Fruit fly (Drosophila melanogaster) whole organism, embryonic: ENCODE data around the gene CG44040.
A peak's percentile ranks its signal among the peaks of the same experiment; 100 is the strongest.

Experiments
- Asciz ChIP-seq: fragments of 200-800 bp; sonication (Bioruptor generic); optimal IDR thresholded peaks from 2 replicates; lab custom pipeline; 2017; ENCODE audit warnings: missing biosample characterization, mild to moderate bottlenecking, missing genetic modification characterization, missing genetic modification reagents
- BEAF-32 ChIP-seq: fragments of 200-800 bp; sonication (Bioruptor generic); optimal IDR thresholded peaks from 3 replicates; lab custom pipeline; 2017; ENCODE audit warnings: missing biosample characterization, missing genetic modification characterization, mild to moderate bottlenecking, moderate library complexity, missing genetic modification reagents
- CG10209 ChIP-seq: fragments of 200-800 bp; sonication (Bioruptor generic); optimal IDR thresholded peaks from 3 replicates; lab custom pipeline; 2017; ENCODE audit warnings: missing biosample characterization, mild to moderate bottlenecking, missing genetic modification characterization, missing genetic modification reagents
- CG10366 ChIP-seq: fragments of 200-800 bp; sonication (Bioruptor generic); IDR thresholded peaks from 2 replicates; pipeline ENCODE4 v1.3.6; 2022; ENCODE audit warnings: missing biosample characterization, missing genetic modification characterization
- CG10462 ChIP-seq: fragments of 200-800 bp; sonication (Bioruptor generic); optimal IDR thresholded peaks from 2 replicates; lab custom pipeline; 2016; ENCODE audit warnings: missing biosample characterization, missing genetic modification characterization
- CG10543 ChIP-seq: fragments of 200-800 bp; sonication (Bioruptor generic); optimal IDR thresholded peaks from 3 replicates; lab custom pipeline; 2017; ENCODE audit warnings: missing biosample characterization, mild to moderate bottlenecking, missing genetic modification characterization, moderate library complexity
- CG10565 ChIP-seq: fragments of 200-800 bp; sonication (Bioruptor generic); optimal IDR thresholded peaks from 3 replicates; lab custom pipeline; 2016; ENCODE audit warnings: missing biosample characterization, mild to moderate bottlenecking, missing genetic modification characterization
- CG11696 ChIP-seq: fragments of 200-800 bp; sonication (Bioruptor generic); IDR thresholded peaks from 2 replicates; pipeline ENCODE4 v1.3.6; 2022; ENCODE audit warnings: missing biosample characterization, missing genetic modification characterization
- CG12155 ChIP-seq: fragments of 200-800 bp; sonication (Bioruptor generic); optimal IDR thresholded peaks from 3 replicates; lab custom pipeline; 2016; ENCODE audit warnings: missing biosample characterization, missing genetic modification characterization
- CG12659 ChIP-seq: fragments of 200-800 bp; sonication (Bioruptor generic); optimal IDR thresholded peaks from 3 replicates; lab custom pipeline; 2017; ENCODE audit warnings: mild to moderate bottlenecking, missing biosample characterization, missing genetic modification reagents, missing genetic modification characterization
- CG12744 ChIP-seq: fragments of 200-800 bp; sonication (Bioruptor generic); optimal IDR thresholded peaks from 2 replicates; lab custom pipeline; 2016; ENCODE audit warnings: missing biosample characterization, missing genetic modification characterization
- CG14710 ChIP-seq: fragments of 200-800 bp; sonication (Bioruptor generic); optimal IDR thresholded peaks from 3 replicates; lab custom pipeline; 2019; ENCODE audit warnings: missing biosample characterization, mild to moderate bottlenecking, missing genetic modification characterization, moderate library complexity
- CG3995 ChIP-seq: fragments of 200-800 bp; sonication (Bioruptor generic); optimal IDR thresholded peaks from 3 replicates; lab custom pipeline; 2016; ENCODE audit warnings: missing biosample characterization, missing genetic modification characterization
- CG5953 ChIP-seq: fragments of 200-800 bp; sonication (Bioruptor generic); IDR thresholded peaks from 2 replicates; pipeline ENCODE4 v1.3.6; 2022; ENCODE audit warnings: missing biosample characterization, missing genetic modification characterization
- CG6654 ChIP-seq: fragments of 200-800 bp; sonication (Bioruptor generic); optimal IDR thresholded peaks from 2 replicates; lab custom pipeline; 2017; ENCODE audit warnings: missing biosample characterization, mild to moderate bottlenecking, missing genetic modification characterization
- CTCF ChIP-seq: fragments of 200-800 bp; sonication (Bioruptor generic); optimal IDR thresholded peaks from 2 replicates; lab custom pipeline; 2017; ENCODE audit warnings: missing biosample characterization, mild to moderate bottlenecking, missing genetic modification characterization, moderate library complexity
- CoRest ChIP-seq: fragments of 200-800 bp; sonication (Bioruptor generic); optimal IDR thresholded peaks from 3 replicates; lab custom pipeline; 2018; ENCODE audit warnings: missing biosample characterization, mild to moderate bottlenecking, missing genetic modification characterization, moderate library complexity
- D19A ChIP-seq: fragments of 200-800 bp; optimal IDR thresholded peaks from 3 replicates; lab custom pipeline; 2019; ENCODE audit warnings: missing biosample characterization, mild to moderate bottlenecking, missing genetic modification characterization, moderate library complexity
- Dad ChIP-seq: fragments of 200-800 bp; sonication (Bioruptor generic); optimal IDR thresholded peaks from 3 replicates; lab custom pipeline; 2016; ENCODE audit warnings: missing biosample characterization, missing genetic modification characterization
- Dbx ChIP-seq: fragments of 200-800 bp; sonication (Bioruptor generic); IDR thresholded peaks from 3 replicates; pipeline ENCODE4 v1.3.6; 2022; ENCODE audit warnings: missing biosample characterization, missing genetic modification characterization
- Dll ChIP-seq: fragments of 200-800 bp; sonication (Bioruptor generic); IDR thresholded peaks from 4 replicates; pipeline ENCODE4 v1.3.6; 2022; ENCODE audit warnings: missing biosample characterization, missing genetic modification characterization; ENCODE audit not compliant: partially characterized antibody
- Ets65A ChIP-seq: fragments of 200-800 bp; sonication (Bioruptor generic); peaks from one replicate; lab custom pipeline; 2016; ENCODE audit warnings: missing biosample characterization, missing genetic modification characterization
- HHEX ChIP-seq: fragments of 200-800 bp; sonication (Bioruptor generic); optimal IDR thresholded peaks from 3 replicates; lab custom pipeline; 2017; ENCODE audit warnings: missing biosample characterization, mild to moderate bottlenecking, missing genetic modification characterization, missing genetic modification reagents
- Hmr ChIP-seq: fragments of 200-800 bp; sonication (Bioruptor generic); optimal IDR thresholded peaks from 3 replicates; lab custom pipeline; 2017; ENCODE audit warnings: mild to moderate bottlenecking, missing biosample characterization, missing genetic modification reagents, missing genetic modification characterization
- Hr39 ChIP-seq: fragments of >200 bp; optimal IDR thresholded peaks from 2 replicates; lab custom pipeline; 2017
- Hr51 ChIP-seq, 2 experiments: fragments of 200-800 bp; sonication (Bioruptor generic); optimal IDR thresholded peaks; 2 replicates in 1 of 2; 3 replicates in 1 of 2; lab custom pipeline; 2016 to 2018; ENCODE audit warnings: missing biosample characterization in 2 of 2, missing genetic modification characterization in 2 of 2, mild to moderate bottlenecking in 1 of 2, moderate library complexity in 1 of 2
- Rfx ChIP-seq: fragments of 200-800 bp; sonication (Bioruptor generic); IDR thresholded peaks from 2 replicates; pipeline ENCODE4 v1.3.6; 2022; ENCODE audit warnings: missing biosample characterization, missing genetic modification characterization
- Sox102F ChIP-seq: fragments of 200-800 bp; sonication (Bioruptor generic); optimal IDR thresholded peaks from 2 replicates; lab custom pipeline; 2018; ENCODE audit warnings: missing biosample characterization, mild to moderate bottlenecking, missing genetic modification characterization, moderate library complexity
- Xbp1 ChIP-seq: fragments of 200-800 bp; sonication (Bioruptor generic); optimal IDR thresholded peaks from 3 replicates; lab custom pipeline; 2016; ENCODE audit warnings: missing biosample characterization, mild to moderate bottlenecking, missing genetic modification characterization
- ase ChIP-seq: fragments of 200-800 bp; sonication (Bioruptor generic); IDR thresholded peaks from 3 replicates; pipeline ENCODE4 v1.3.6; 2022; ENCODE audit warnings: missing biosample characterization, missing genetic modification characterization
- cg ChIP-seq: fragments of 200-800 bp; sonication (Bioruptor generic); optimal IDR thresholded peaks from 3 replicates; lab custom pipeline; 2019; ENCODE audit warnings: missing biosample characterization, mild to moderate bottlenecking, missing genetic modification characterization, moderate library complexity
- chif ChIP-seq, 2 experiments: fragments of 200-800 bp; sonication (Bioruptor generic); optimal IDR thresholded peaks; 3 replicates each; lab custom pipeline; 2016; ENCODE audit warnings: missing biosample characterization in 2 of 2, missing genetic modification characterization in 2 of 2
- dmrt11E ChIP-seq: fragments of 200-800 bp; sonication (Bioruptor generic); optimal IDR thresholded peaks from 3 replicates; lab custom pipeline; 2018; ENCODE audit warnings: missing biosample characterization, mild to moderate bottlenecking, missing genetic modification characterization, moderate library complexity
- dmrt99B ChIP-seq: fragments of 200-800 bp; sonication (Bioruptor generic); optimal IDR thresholded peaks from 2 replicates; lab custom pipeline; 2018; ENCODE audit warnings: missing biosample characterization, mild to moderate bottlenecking, missing genetic modification characterization, moderate library complexity
- dpn ChIP-seq, 2 experiments: fragments of 200-800 bp; sonication (Bioruptor generic); optimal IDR thresholded peaks; 3 replicates each; lab custom pipeline; 2016; ENCODE audit warnings: missing biosample characterization in 2 of 2, missing genetic modification characterization in 2 of 2
- ewg ChIP-seq: fragments of 200-800 bp; sonication (Bioruptor generic); optimal IDR thresholded peaks from 3 replicates; lab custom pipeline; 2017; ENCODE audit warnings: mild to moderate bottlenecking, missing biosample characterization, missing genetic modification reagents, missing genetic modification characterization
- her ChIP-seq: fragments of 200-800 bp; sonication (Bioruptor generic); optimal IDR thresholded peaks from 2 replicates; lab custom pipeline; 2016; ENCODE audit warnings: missing biosample characterization, missing genetic modification characterization
- kni ChIP-seq: fragments of 200-800 bp; sonication (Bioruptor generic); optimal IDR thresholded peaks from 3 replicates; lab custom pipeline; 2017; ENCODE audit warnings: mild to moderate bottlenecking, missing biosample characterization, missing genetic modification reagents, missing genetic modification characterization
- luna ChIP-seq: fragments of 200-800 bp; sonication (Bioruptor generic); optimal IDR thresholded peaks from 2 replicates; lab custom pipeline; 2016; ENCODE audit warnings: missing biosample characterization, missing genetic modification characterization
- mirr ChIP-seq: fragments of 200-800 bp; sonication (Bioruptor generic); optimal IDR thresholded peaks from 3 replicates; lab custom pipeline; 2018; ENCODE audit warnings: missing biosample characterization, mild to moderate bottlenecking, missing genetic modification characterization
- phol ChIP-seq: fragments of 200-800 bp; sonication (Bioruptor generic); optimal IDR thresholded peaks from 3 replicates; lab custom pipeline; 2018; ENCODE audit warnings: missing biosample characterization, mild to moderate bottlenecking, missing genetic modification characterization, moderate library complexity
- pzg ChIP-seq: fragments of 200-800 bp; sonication (Bioruptor generic); optimal IDR thresholded peaks from 3 replicates; lab custom pipeline; 2018; ENCODE audit warnings: missing biosample characterization, mild to moderate bottlenecking, missing genetic modification characterization, moderate library complexity
- run ChIP-seq: fragments of 200-800 bp; sonication (Bioruptor generic); optimal IDR thresholded peaks from 3 replicates; lab custom pipeline; 2018; ENCODE audit warnings: missing biosample characterization, mild to moderate bottlenecking, missing genetic modification characterization
- sens ChIP-seq: fragments of 200-800 bp; sonication (Bioruptor generic); peaks from one replicate; lab custom pipeline; 2016; ENCODE audit warnings: missing biosample characterization, missing genetic modification characterization
- shn ChIP-seq: fragments of 200-800 bp; sonication (Bioruptor generic); optimal IDR thresholded peaks from 3 replicates; lab custom pipeline; 2016; ENCODE audit warnings: missing biosample characterization, missing genetic modification characterization
- so ChIP-seq: fragments of 200-800 bp; sonication (Bioruptor generic); IDR thresholded peaks from 3 replicates; pipeline ENCODE4 v1.3.6; 2022; ENCODE audit warnings: missing biosample characterization, missing genetic modification characterization
- sqz ChIP-seq: fragments of 200-800 bp; sonication (Bioruptor generic); optimal IDR thresholded peaks from 3 replicates; lab custom pipeline; 2018; ENCODE audit warnings: missing biosample characterization, mild to moderate bottlenecking, missing genetic modification characterization
- stc ChIP-seq: fragments of 200-800 bp; sonication (Bioruptor generic); IDR thresholded peaks from 2 replicates; pipeline ENCODE4 v1.3.6; 2022; ENCODE audit warnings: missing biosample characterization, missing genetic modification characterization
- tap ChIP-seq: fragments of 200-800 bp; optimal IDR thresholded peaks from 3 replicates; lab custom pipeline; 2019; ENCODE audit warnings: missing biosample characterization, mild to moderate bottlenecking, missing genetic modification characterization, moderate library complexity
- tll ChIP-seq, 2 experiments: fragments of 200-800 bp in 1 of 2; fragments of >200 bp in 1 of 2; sonication (Bioruptor generic) in 1 of 2; optimal IDR thresholded peaks; 2 replicates each; lab custom pipeline; 2017 to 2019; ENCODE audit warnings: missing biosample characterization in 2 of 2, missing genetic modification characterization in 2 of 2, mild to moderate bottlenecking in 1 of 2, moderate library complexity in 1 of 2
- toy ChIP-seq: fragments of 200-800 bp; sonication (Bioruptor generic); IDR thresholded peaks from 2 replicates; pipeline ENCODE4 v1.3.6; 2022; ENCODE audit warnings: missing biosample characterization, missing genetic modification characterization
- vvl ChIP-seq: fragments of 200-800 bp; sonication (Bioruptor generic); IDR thresholded peaks from 2 replicates; pipeline ENCODE4 v1.3.6; 2022; ENCODE audit warnings: missing biosample characterization, missing genetic modification characterization

CG44040 gene

dm6 chr3R:15287763-15288162 is 32.4 kb upstream of the CG44040 start (continued):
- TF ChIP-seq phol (tag; lab: Kevin White, UChicago) (peak; percentile 55), dmrt11E (peak; percentile 11), CoRest (tag; lab: Kevin White, UChicago) (peak; percentile 43), sqz (GFP tag; lab: Kevin White, UChicago) (peak; percentile 91), stc (no peak), Dbx (no peak), Sox102F (GFP tag; lab: Kevin White, UChicago) (no peak), Hmr (GFP tag; lab: Kevin White, UChicago) (peak; percentile 55), CG5953 (GFP tag; lab: Robert Waterston, UW) (no peak), her (GFP tag; lab: Kevin White, UChicago) (peak; percentile 49), Asciz (GFP tag; lab: Kevin White, UChicago) (no peak), Hr39 (lab: Kevin White, UChicago) (no peak), Ets65A (GFP tag; lab: Kevin White, UChicago) (no peak), D19A (tag; lab: Kevin White, UChicago) (no peak), Xbp1 (GFP tag; lab: Kevin White, UChicago) (peak; percentile 25), Dll (no peak), luna (GFP tag; lab: Kevin White, UChicago) (no peak), Hr51 (GFP tag; optimal IDR thresholded peaks at IDR 0.05; lab: Kevin White, UChicago) (peak in 1 of 2 experiments; percentile 7), BEAF-32 (peak; percentile 56), shn (GFP tag; lab: Kevin White, UChicago) (peak; percentile 4), ewg (GFP tag; lab: Kevin White, UChicago) (peak; percentile 25), ase (no peak), CG11696 (GFP tag; lab: Robert Waterston, UW) (no peak), cg (GFP tag; lab: Kevin White, UChicago) (peak; percentile 13), CG12744 (GFP tag; lab: Kevin White, UChicago) (no peak), sens (GFP tag; lab: Kevin White, UChicago) (peak; percentile 64), CG3995 (peak; percentile 24), mirr (GFP tag; lab: Kevin White, UChicago) (peak; percentile 8), CG6654 (GFP tag; lab: Kevin White, UChicago) (no peak), dmrt99B (tag; lab: Kevin White, UChicago) (no peak), CG14710 (peak; percentile 70), CTCF (GFP tag; lab: Kevin White, UChicago) (peak; percentile 52), CG10366 (GFP tag; lab: Robert Waterston, UW) (no peak), CG10209 (no peak), chif (GFP tag; optimal IDR thresholded peaks at IDR 0.05; lab: Kevin White, UChicago) (no peak), so (GFP tag; lab: Robert Waterston, UW) (no peak), CG10543 (no peak), toy (GFP tag; lab: Robert Waterston, UW) (no peak), dpn (GFP tag; optimal IDR thresholded peaks at IDR 0.05; lab: Kevin White, UChicago) (peak; percentile 34 to 39), CG12659 (peak; percentile 57), CG12155 (GFP tag; lab: Kevin White, UChicago) (no peak), HHEX (GFP tag; lab: Kevin White, UChicago) (no peak), Rfx (no peak), kni (GFP tag; lab: Kevin White, UChicago) (no peak), tll (GFP tag; optimal IDR thresholded peaks at IDR 0.05; lab: Kevin White, UChicago) (peak in 1 of 2 experiments; percentile 34), CG10462 (peak; percentile 82), vvl (no peak), Dad (peak; percentile 6), CG10565 (GFP tag; lab: Kevin White, UChicago) (no peak), pzg (peak; percentile 98), tap (tag; lab: Kevin White, UChicago) (no peak), run (tag; lab: Kevin White, UChicago) (no peak)
